Fruit fly (Drosophila melanogaster) whole organism, adult: ENCODE data around the gene brv1.

Experiments
- CG14711 ChIP-seq: fragments of 200-800 bp; sonication (Bioruptor generic); optimal IDR thresholded peaks from 2 replicates; lab custom pipeline; 2018; ENCODE audit warnings: missing biosample characterization, mild to moderate bottlenecking, missing genetic modification characterization, moderate library complexity
- CG33017 ChIP-seq: fragments of 200-800 bp; sonication (Bioruptor generic); optimal IDR thresholded peaks from 2 replicates; lab custom pipeline; 2018; ENCODE audit warnings: missing biosample characterization, mild to moderate bottlenecking, missing genetic modification characterization, moderate library complexity
- Clk ChIP-seq: fragments of 200-800 bp; sonication (Bioruptor generic); optimal IDR thresholded peaks from 2 replicates; lab custom pipeline; 2017; ENCODE audit warnings: missing biosample characterization, missing genetic modification characterization
- Mnt ChIP-seq: fragments of 200-800 bp; sonication (Bioruptor generic); optimal IDR thresholded peaks from 2 replicates; lab custom pipeline; 2016; ENCODE audit warnings: missing biosample characterization, mild to moderate bottlenecking, missing genetic modification characterization
- bab1 ChIP-seq: fragments of 200-800 bp; sonication (Bioruptor generic); optimal IDR thresholded peaks from 3 replicates; lab custom pipeline; 2019; ENCODE audit warnings: missing biosample characterization, mild to moderate bottlenecking, missing genetic modification characterization, moderate library complexity
- cic ChIP-seq: fragments of 200-800 bp; sonication (Bioruptor generic); optimal IDR thresholded peaks from 2 replicates; lab custom pipeline; 2017; ENCODE audit warnings: missing biosample characterization, mild to moderate bottlenecking, missing genetic modification characterization, moderate library complexity
- cnc ChIP-seq, 2 experiments: fragments of >200 bp; optimal IDR thresholded peaks; 2 replicates each; lab custom pipeline; 2017
- kay ChIP-seq: fragments of 200-800 bp; sonication (Bioruptor generic); peaks from one replicate; lab custom pipeline; 2016; ENCODE audit warnings: missing biosample characterization, missing genetic modification characterization, borderline replicate concordance
- ovo ChIP-seq: fragments of 200-800 bp; sonication (Bioruptor generic); optimal IDR thresholded peaks from 2 replicates; lab custom pipeline; 2016; ENCODE audit warnings: missing biosample characterization, missing genetic modification characterization
- tj ChIP-seq: fragments of 200-800 bp; sonication (Bioruptor generic); optimal IDR thresholded peaks from 3 replicates; lab custom pipeline; 2017; ENCODE audit warnings: missing biosample characterization, mild to moderate bottlenecking, missing genetic modification characterization, moderate library complexity

DNA sequence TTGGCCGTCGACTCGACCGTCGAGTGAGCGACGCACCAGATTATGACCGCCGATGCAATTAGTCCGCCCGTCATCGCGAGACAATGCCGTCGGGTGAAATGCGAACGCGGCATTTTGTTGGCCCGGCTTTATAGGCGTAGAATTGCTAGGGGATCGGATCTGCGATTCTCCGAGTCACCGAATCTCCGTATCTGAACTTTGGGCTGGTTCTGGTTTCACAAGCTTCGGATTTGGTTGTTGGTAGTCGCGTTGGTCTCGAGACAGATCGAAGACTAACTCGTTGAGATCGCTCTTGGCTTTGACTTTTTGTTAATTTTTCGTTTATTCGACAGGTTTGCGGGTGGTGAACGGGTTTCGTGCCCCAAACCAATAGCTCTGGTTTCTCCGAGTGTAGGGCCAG, 10.3 kb upstream of the brv1 start:
- TF ChIP-seq bab1 (GFP tag; lab: Kevin White, UChicago): no peak
- no peak for TF ChIP-seq CG33017 (tag; lab: Kevin White, UChicago)
- TF ChIP-seq ovo: no peak
- TF ChIP-seq kay (GFP tag; lab: Kevin White, UChicago): no peak
- no peak for TF ChIP-seq cic (GFP tag; lab: Kevin White, UChicago)
- TF ChIP-seq CG14711 (tag; lab: Kevin White, UChicago): no peak
- no peak for TF ChIP-seq cnc (optimal IDR thresholded peaks at IDR 0.05; lab: Kevin White, UChicago)
- TF ChIP-seq tj: no peak
- TF ChIP-seq Mnt (GFP tag; lab: Kevin White, UChicago): no peak
- no peak for TF ChIP-seq Clk (GFP tag; lab: Kevin White, UChicago)
